Fruit fly (Drosophila melanogaster) whole organism, prepupa: Measurements from ENCODE around the gene CG42810.

Experiments
- Blimp-1 ChIP-seq: fragments of 200-800 bp; sonication (Bioruptor generic); optimal IDR thresholded peaks from 3 replicates; lab custom pipeline; 2017; ENCODE audit warnings: missing biosample characterization, missing genetic modification characterization, mild to moderate bottlenecking, moderate library complexity, missing genetic modification reagents
- CG10669 ChIP-seq: fragments of 200-800 bp; sonication (Bioruptor generic); optimal IDR thresholded peaks from 3 replicates; lab custom pipeline; 2018; ENCODE audit warnings: missing biosample characterization, mild to moderate bottlenecking, missing genetic modification characterization, moderate library complexity
- CG11294 ChIP-seq: fragments of 200-800 bp; sonication (Bioruptor generic); IDR thresholded peaks from 2 replicates; pipeline ENCODE4 v1.3.6; 2022; ENCODE audit warnings: missing biosample characterization, missing genetic modification characterization
- CG11762 ChIP-seq: fragments of 200-800 bp; sonication (Bioruptor generic); optimal IDR thresholded peaks from 3 replicates; lab custom pipeline; 2016; ENCODE audit warnings: missing biosample characterization, missing genetic modification characterization; ENCODE audit not compliant: insufficient read depth
- CG11902 ChIP-seq: fragments of 200-800 bp; sonication (Bioruptor generic); optimal IDR thresholded peaks from 3 replicates; lab custom pipeline; 2016; ENCODE audit warnings: missing biosample characterization, missing genetic modification characterization
- CG15336 ChIP-seq: fragments of 200-800 bp; sonication (Bioruptor generic); IDR thresholded peaks from 2 replicates; pipeline ENCODE4 v1.3.6; 2022; ENCODE audit warnings: missing biosample characterization, missing genetic modification characterization
- CG1621 ChIP-seq: fragments of 200-800 bp; sonication (Bioruptor generic); optimal IDR thresholded peaks from 3 replicates; lab custom pipeline; 2018; ENCODE audit warnings: missing biosample characterization, mild to moderate bottlenecking, missing genetic modification characterization
- CG16779 ChIP-seq: fragments of 200-800 bp; sonication (Bioruptor generic); optimal IDR thresholded peaks from 3 replicates; lab custom pipeline; 2017; ENCODE audit warnings: missing biosample characterization, mild to moderate bottlenecking, missing genetic modification characterization
- CG3032 ChIP-seq: fragments of 200-800 bp; optimal IDR thresholded peaks from 2 replicates; lab custom pipeline; 2019; ENCODE audit warnings: missing biosample characterization, mild to moderate bottlenecking, missing genetic modification characterization, moderate library complexity
- CG31627 ChIP-seq: fragments of 200-800 bp; sonication (Bioruptor generic); optimal IDR thresholded peaks from 3 replicates; lab custom pipeline; 2016; ENCODE audit warnings: missing biosample characterization, missing genetic modification characterization
- CG32006 ChIP-seq: fragments of 200-800 bp; sonication (Bioruptor generic); optimal IDR thresholded peaks from 3 replicates; lab custom pipeline; 2017; ENCODE audit warnings: missing biosample characterization, mild to moderate bottlenecking, missing genetic modification characterization
- CG34406 ChIP-seq: fragments of 200-800 bp; sonication (Bioruptor generic); optimal IDR thresholded peaks from 3 replicates; lab custom pipeline; 2016; ENCODE audit warnings: missing biosample characterization, missing genetic modification characterization
- CG3919 ChIP-seq: fragments of 200-800 bp; sonication (Bioruptor generic); optimal IDR thresholded peaks from 3 replicates; lab custom pipeline; 2016; ENCODE audit warnings: missing biosample characterization, missing genetic modification characterization
- CG4318 ChIP-seq: fragments of 200-800 bp; sonication (Bioruptor generic); optimal IDR thresholded peaks from 3 replicates; lab custom pipeline; 2017; ENCODE audit warnings: missing biosample characterization, mild to moderate bottlenecking, missing genetic modification characterization
- CG6163 ChIP-seq: fragments of 200-800 bp; sonication (Bioruptor generic); IDR thresholded peaks from 3 replicates; pipeline ENCODE4 v1.3.6; 2022; ENCODE audit warnings: missing biosample characterization, missing genetic modification characterization
- CG6276 ChIP-seq: fragments of 200-800 bp; sonication (Bioruptor generic); optimal IDR thresholded peaks from 2 replicates; lab custom pipeline; 2017; ENCODE audit warnings: missing biosample characterization, mild to moderate bottlenecking, missing genetic modification characterization
- CG6792 ChIP-seq: fragments of 200-800 bp; sonication (Bioruptor generic); optimal IDR thresholded peaks from 3 replicates; lab custom pipeline; 2016; ENCODE audit warnings: missing biosample characterization, missing genetic modification characterization
- CG6808 ChIP-seq: fragments of 200-800 bp; sonication (Bioruptor generic); optimal IDR thresholded peaks from 3 replicates; lab custom pipeline; 2017; ENCODE audit warnings: missing biosample characterization, missing genetic modification characterization, mild to moderate bottlenecking, moderate library complexity, missing genetic modification reagents
- CG6854 ChIP-seq: fragments of 200-800 bp; sonication (Bioruptor generic); optimal IDR thresholded peaks from 2 replicates; lab custom pipeline; 2017; ENCODE audit warnings: missing biosample characterization, mild to moderate bottlenecking, missing genetic modification characterization
- CG8119 ChIP-seq: fragments of 200-800 bp; sonication (Bioruptor generic); IDR thresholded peaks from 3 replicates; pipeline ENCODE4 v1.3.6; 2022; ENCODE audit warnings: missing biosample characterization, missing genetic modification characterization
- CG8632 ChIP-seq: fragments of 200-800 bp; sonication (Bioruptor generic); optimal IDR thresholded peaks from 3 replicates; lab custom pipeline; 2016; ENCODE audit warnings: missing biosample characterization, missing genetic modification characterization
- CG9139 ChIP-seq: fragments of 200-800 bp; sonication (Bioruptor generic); optimal IDR thresholded peaks from 3 replicates; lab custom pipeline; 2017; ENCODE audit warnings: missing biosample characterization, mild to moderate bottlenecking, missing genetic modification characterization
- Eip75B ChIP-seq: fragments of 200-800 bp; sonication (Bioruptor generic); optimal IDR thresholded peaks from 3 replicates; lab custom pipeline; 2016; ENCODE audit warnings: missing biosample characterization, missing genetic modification characterization
- Eip78C ChIP-seq: fragments of 200-800 bp; sonication (Bioruptor generic); peaks from one replicate; lab custom pipeline; 2016; ENCODE audit warnings: missing biosample characterization, missing genetic modification characterization
- Eip93F ChIP-seq: fragments of 200-800 bp; sonication (Bioruptor generic); optimal IDR thresholded peaks from 2 replicates; lab custom pipeline; 2016; ENCODE audit warnings: missing biosample characterization, mild to moderate bottlenecking, missing genetic modification characterization
- Ets96B ChIP-seq: fragments of 200-800 bp; optimal IDR thresholded peaks from 2 replicates; lab custom pipeline; 2019; ENCODE audit warnings: missing biosample characterization, mild to moderate bottlenecking, missing genetic modification characterization, moderate library complexity
- Gug ChIP-seq: fragments of 200-800 bp; sonication (Bioruptor generic); IDR thresholded peaks from 2 replicates; pipeline ENCODE4 v1.3.6; 2022; ENCODE audit warnings: missing biosample characterization, missing genetic modification characterization
- Hr39 ChIP-seq: fragments of 200-800 bp; sonication (Bioruptor generic); optimal IDR thresholded peaks from 2 replicates; lab custom pipeline; 2016; ENCODE audit warnings: missing biosample characterization, missing genetic modification characterization
- Hr4 ChIP-seq: fragments of 200-800 bp; sonication (Bioruptor generic); optimal IDR thresholded peaks from 3 replicates; lab custom pipeline; 2016; ENCODE audit warnings: missing biosample characterization, missing genetic modification characterization
- Lpt ChIP-seq: fragments of 200-800 bp; sonication (Bioruptor generic); optimal IDR thresholded peaks from 3 replicates; lab custom pipeline; 2016; ENCODE audit warnings: missing biosample characterization, missing genetic modification characterization
- Met ChIP-seq: fragments of 200-800 bp; sonication (Bioruptor generic); optimal IDR thresholded peaks from 3 replicates; lab custom pipeline; 2016; ENCODE audit warnings: missing biosample characterization, missing genetic modification characterization
- Smox ChIP-seq: fragments of 200-800 bp; sonication (Bioruptor generic); optimal IDR thresholded peaks from 3 replicates; lab custom pipeline; 2016; ENCODE audit warnings: missing biosample characterization, missing genetic modification characterization
- Sox102F ChIP-seq: fragments of 200-800 bp; sonication (Bioruptor generic); optimal IDR thresholded peaks from 2 replicates; lab custom pipeline; 2016; ENCODE audit warnings: missing biosample characterization, mild to moderate bottlenecking, missing genetic modification characterization
- Sox14 ChIP-seq: fragments of 200-800 bp; sonication (Bioruptor generic); optimal IDR thresholded peaks from 3 replicates; lab custom pipeline; 2016; ENCODE audit warnings: missing biosample characterization, missing genetic modification characterization
- Sox15 ChIP-seq: fragments of 200-800 bp; sonication (Bioruptor generic); optimal IDR thresholded peaks from 3 replicates; lab custom pipeline; 2016; ENCODE audit warnings: missing biosample characterization, missing genetic modification characterization
- achi ChIP-seq: fragments of 200-800 bp; sonication (Bioruptor generic); optimal IDR thresholded peaks from 3 replicates; lab custom pipeline; 2016; ENCODE audit warnings: missing biosample characterization, missing genetic modification characterization
- acj6 ChIP-seq: fragments of 200-800 bp; sonication (Bioruptor generic); optimal IDR thresholded peaks from 3 replicates; lab custom pipeline; 2016; ENCODE audit warnings: missing biosample characterization, missing genetic modification characterization
- cyc ChIP-seq: fragments of 200-800 bp; sonication (Bioruptor generic); optimal IDR thresholded peaks from 3 replicates; lab custom pipeline; 2016; ENCODE audit warnings: missing biosample characterization, missing genetic modification characterization
- dac ChIP-seq: fragments of 200-800 bp; sonication (Bioruptor generic); optimal IDR thresholded peaks from 2 replicates; lab custom pipeline; 2017; ENCODE audit warnings: missing biosample characterization, mild to moderate bottlenecking, missing genetic modification characterization
- dsx ChIP-seq: fragments of 200-800 bp; optimal IDR thresholded peaks from 3 replicates; lab custom pipeline; 2019; ENCODE audit warnings: missing biosample characterization, mild to moderate bottlenecking, missing genetic modification characterization, moderate library complexity; ENCODE audit not compliant: poor library complexity, severe bottlenecking
- esn ChIP-seq: fragments of 200-800 bp; sonication (Bioruptor generic); optimal IDR thresholded peaks from 2 replicates; lab custom pipeline; 2016; ENCODE audit warnings: missing biosample characterization, mild to moderate bottlenecking, missing genetic modification characterization, moderate library complexity
- fd59A ChIP-seq: fragments of 200-800 bp; sonication (Bioruptor generic); optimal IDR thresholded peaks from 2 replicates; lab custom pipeline; 2017; ENCODE audit warnings: missing biosample characterization, mild to moderate bottlenecking, missing genetic modification characterization, missing genetic modification reagents
- fd85E ChIP-seq: fragments of 200-800 bp; sonication (Bioruptor generic); optimal IDR thresholded peaks from 3 replicates; lab custom pipeline; 2016; ENCODE audit warnings: missing biosample characterization, missing genetic modification characterization
- fkh ChIP-seq: fragments of 200-800 bp; sonication (Bioruptor generic); optimal IDR thresholded peaks from 3 replicates; lab custom pipeline; 2017; ENCODE audit warnings: missing biosample characterization, mild to moderate bottlenecking, missing genetic modification characterization, moderate library complexity
- lz ChIP-seq: fragments of 200-800 bp; sonication (Bioruptor generic); optimal IDR thresholded peaks from 3 replicates; lab custom pipeline; 2016; ENCODE audit warnings: missing biosample characterization, missing genetic modification characterization
- net ChIP-seq: fragments of 200-800 bp; sonication (Bioruptor generic); optimal IDR thresholded peaks from 3 replicates; lab custom pipeline; 2016; ENCODE audit warnings: missing biosample characterization, missing genetic modification characterization
- pdm3 ChIP-seq: fragments of 200-800 bp; sonication (Bioruptor generic); optimal IDR thresholded peaks from 3 replicates; lab custom pipeline; 2016; ENCODE audit warnings: missing biosample characterization, missing genetic modification characterization
- salr ChIP-seq, 2 experiments: fragments of 200-800 bp; sonication (Bioruptor generic); optimal IDR thresholded peaks; 3 replicates each; lab custom pipeline; 2016 to 2018; ENCODE audit warnings: missing biosample characterization in 2 of 2, missing genetic modification characterization in 2 of 2, mild to moderate bottlenecking in 1 of 2
- spab ChIP-seq: fragments of 200-800 bp; sonication (Bioruptor generic); optimal IDR thresholded peaks from 2 replicates; lab custom pipeline; 2017; ENCODE audit warnings: missing biosample characterization, mild to moderate bottlenecking, missing genetic modification characterization, missing genetic modification reagents
- ss ChIP-seq, 2 experiments: fragments of 200-800 bp; sonication (Bioruptor generic); optimal IDR thresholded peaks; 2 replicates in 1 of 2; 3 replicates in 1 of 2; lab custom pipeline; 2017 to 2018; ENCODE audit warnings: mild to moderate bottlenecking in 2 of 2, missing biosample characterization in 2 of 2, missing genetic modification characterization in 2 of 2, moderate library complexity in 1 of 2
- svp ChIP-seq: fragments of 200-800 bp; sonication (Bioruptor generic); peaks from one replicate; lab custom pipeline; 2016; ENCODE audit warnings: missing biosample characterization, missing genetic modification characterization
- topi ChIP-seq: fragments of 200-800 bp; sonication (Bioruptor generic); optimal IDR thresholded peaks from 3 replicates; lab custom pipeline; 2016; ENCODE audit warnings: missing biosample characterization, missing genetic modification characterization

CG42810 gene

DNA sequence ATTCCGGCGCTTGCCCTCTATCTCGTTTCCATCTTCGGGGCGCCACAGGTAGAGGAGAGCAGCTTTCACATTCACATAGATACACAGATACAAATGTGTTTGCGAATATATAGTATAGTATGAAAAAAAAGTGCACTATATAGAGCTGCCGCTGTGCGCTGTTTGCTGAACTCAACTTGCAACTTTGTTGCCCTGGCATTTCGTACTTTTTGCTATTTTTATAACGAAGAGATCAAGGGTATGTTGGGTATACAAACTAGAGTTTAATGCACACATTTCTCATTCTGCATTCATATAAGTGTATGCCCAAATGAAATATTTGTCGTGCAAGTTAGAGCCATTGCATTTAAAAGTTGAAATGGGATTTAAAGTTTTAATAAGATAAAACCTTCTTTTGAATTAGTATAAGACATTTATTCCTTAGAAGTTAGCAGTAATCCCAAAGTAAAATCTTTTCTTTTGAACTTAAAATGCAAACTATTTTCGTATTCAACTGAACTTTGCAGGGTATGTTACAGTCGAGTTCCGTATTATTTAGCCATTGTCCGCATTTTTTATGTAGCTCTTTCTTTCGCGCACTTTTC, 28.5 kb upstream of the CG42810 start:
- TF ChIP-seq fd85E (GFP tag; lab: Kevin White, UChicago) (no peak), lz (GFP tag; lab: Kevin White, UChicago) (no peak), CG6276 (GFP tag; lab: Kevin White, UChicago) (peak; percentile 35), pdm3 (GFP tag; lab: Kevin White, UChicago) (no peak), Sox15 (GFP tag; lab: Kevin White, UChicago) (no peak), dac (GFP tag; lab: Kevin White, UChicago) (no peak), CG1621 (tag; lab: Kevin White, UChicago) (no peak), CG11902 (GFP tag; lab: Kevin White, UChicago) (no peak), CG10669 (no peak), CG8632 (GFP tag; lab: Kevin White, UChicago) (no peak), CG3919 (GFP tag; lab: Kevin White, UChicago) (no peak), achi (GFP tag; lab: Kevin White, UChicago) (no peak), CG16779 (tag; lab: Kevin White, UChicago) (no peak), esn (GFP tag; lab: Kevin White, UChicago) (no peak), net (GFP tag; lab: Kevin White, UChicago) (no peak), acj6 (GFP tag; lab: Kevin White, UChicago) (peak; percentile 4), Sox102F (GFP tag; lab: Kevin White, UChicago) (no peak), Hr4 (GFP tag; lab: Kevin White, UChicago) (peak; percentile 63), CG9139 (GFP tag; lab: Kevin White, UChicago) (no peak), Eip93F (GFP tag; lab: Kevin White, UChicago) (no peak), CG31627 (GFP tag; lab: Kevin White, UChicago) (no peak), CG6808 (GFP tag; lab: Kevin White, UChicago) (no peak), CG6792 (no peak), fkh (GFP tag; lab: Kevin White, UChicago) (no peak), CG6854 (GFP tag; lab: Kevin White, UChicago) (no peak), CG4318 (GFP tag; lab: Kevin White, UChicago) (peak; percentile 5), dsx (GFP tag; lab: Kevin White, UChicago) (peak; percentile 92), CG15336 (GFP tag; lab: Robert Waterston, UW) (0 out of 2 replicates have a peak, but pooled peaks have one; percentile 43), ss (GFP tag; optimal IDR thresholded peaks at IDR 0.05; lab: Kevin White, UChicago) (no peak), svp (GFP tag; lab: Kevin White, UChicago) (no peak), Eip78C (GFP tag; lab: Kevin White, UChicago) (no peak), CG8119 (GFP tag; lab: Robert Waterston, UW) (peak; percentile 61), CG3032 (tag; lab: Kevin White, UChicago) (no peak), CG6163 (no peak), topi (GFP tag; lab: Kevin White, UChicago) (no peak), spab (no peak), Lpt (peak; percentile 27), fd59A (no peak), Sox14 (GFP tag; lab: Kevin White, UChicago) (no peak), Met (no peak), CG11294 (GFP tag; lab: Robert Waterston, UW) (no peak), Blimp-1 (GFP tag; lab: Kevin White, UChicago) (no peak), Gug (GFP tag; lab: Robert Waterston, UW) (no peak), Hr39 (GFP tag; lab: Kevin White, UChicago) (no peak), salr (GFP tag; optimal IDR thresholded peaks at IDR 0.05; lab: Kevin White, UChicago) (peak in 1 of 2 experiments; percentile 44), cyc (no peak), CG32006 (GFP tag; lab: Kevin White, UChicago) (peak; percentile 61), Eip75B (peak; percentile 9), Smox (GFP tag; lab: Kevin White, UChicago) (no peak), CG11762 (GFP tag; lab: Kevin White, UChicago) (no peak), CG34406 (GFP tag; lab: Kevin White, UChicago) (no peak), Ets96B (no peak)
